Worm (Caenorhabditis elegans): Measurements from ENCODE around the gene lips-11.

The lips-11 gene

DNA sequence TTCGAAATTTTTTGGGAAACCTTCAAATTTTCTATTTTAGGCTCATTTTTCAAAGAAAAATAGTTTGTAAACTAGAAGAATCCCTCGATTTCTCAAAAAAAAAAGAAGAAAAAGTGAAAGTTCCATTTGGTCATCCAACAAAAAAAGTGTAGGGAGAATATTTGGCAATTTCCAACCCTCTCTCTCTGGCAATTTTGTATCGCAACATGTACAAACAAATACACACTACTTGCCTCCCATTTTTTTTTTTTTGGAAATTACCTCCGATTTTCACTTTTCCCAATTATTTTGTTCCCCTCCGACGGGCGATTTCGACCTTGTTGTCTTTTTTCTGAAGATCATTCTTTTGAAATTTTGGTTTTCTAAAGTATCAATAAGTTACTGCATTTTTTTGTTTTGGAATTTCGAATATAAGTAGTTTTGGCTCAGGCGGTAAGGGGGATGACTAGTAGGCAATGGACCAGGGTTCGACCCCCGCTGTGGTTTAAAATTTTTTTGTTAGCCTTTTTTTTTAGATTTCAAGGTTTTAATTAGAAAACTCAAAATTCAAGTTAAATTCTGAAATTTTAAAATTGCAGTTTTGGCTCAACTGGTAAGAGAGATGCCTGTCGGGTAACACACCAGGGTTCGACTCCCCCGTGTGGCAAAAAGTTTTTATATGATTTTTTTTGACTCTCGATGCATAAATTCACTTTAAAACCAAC is 22.1 kb downstream of the lips-11 start (continued):
- TF ChIP-seq dsc-1 (tag; optimal IDR thresholded peaks at IDR 0.05) (no peak), C04F5.9 (tag; optimal IDR thresholded peaks at IDR 0.05) (no peak), lin-35 (GFP tag; optimal IDR thresholded peaks at IDR 0.05) (no peak), hlh-4 (tag; optimal IDR thresholded peaks at IDR 0.05) (no peak), ces-1 (GFP tag; optimal IDR thresholded peaks at IDR 0.05) (no peak), zag-1 (tag; optimal IDR thresholded peaks at IDR 0.05) (no peak), lin-14 (GFP tag; optimal IDR thresholded peaks at IDR 0.05) (peak; percentile 61), mab-9 (GFP tag; IDR thresholded peaks at IDR 0.05) (no peak), C16A3.4 (tag; optimal IDR thresholded peaks at IDR 0.05) (no peak)

DNA sequence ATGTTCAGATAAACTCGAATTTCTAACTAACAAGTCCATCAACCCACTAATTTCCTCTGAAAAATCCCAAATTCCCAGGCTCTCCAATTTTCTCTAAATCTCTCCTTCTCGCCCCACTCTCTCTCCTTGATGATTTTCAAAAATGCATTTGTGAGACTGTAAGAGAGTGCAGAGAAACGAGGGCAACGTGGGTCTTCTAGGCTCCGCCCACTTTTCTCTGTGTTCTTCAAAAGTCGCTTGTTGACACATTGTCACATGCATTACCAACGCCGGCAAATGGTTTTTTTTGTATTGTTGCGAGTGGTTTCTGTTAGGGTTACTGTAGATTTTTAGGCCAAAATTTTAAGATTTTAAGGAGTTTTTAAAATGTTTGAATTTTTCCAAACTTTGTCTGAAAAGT is 24.3 kb downstream of the lips-11 start:
- no peak for TF ChIP-seq nhr-90 (tag; optimal IDR thresholded peaks at IDR 0.05; ENCODE audit: poor library complexity)
- TF ChIP-seq isw-1 (GFP tag; IDR thresholded peaks at IDR 0.05), result no peak
- TF ChIP-seq blmp-1 (tag; optimal IDR thresholded peaks at IDR 0.05), result peak; percentile 20
- TF ChIP-seq zip-4 (GFP tag; optimal IDR thresholded peaks at IDR 0.05), result no peak
- no peak for TF ChIP-seq efl-1 (optimal IDR thresholded peaks at IDR 0.05)
- TF ChIP-seq efl-1 (GFP tag; optimal IDR thresholded peaks at IDR 0.05 in 1 of 2), result peak in 1 of 2 experiments; percentile 62
- no peak for TF ChIP-seq zag-1 (tag; optimal IDR thresholded peaks at IDR 0.05)
- TF ChIP-seq nhr-85 (tag), result peak; percentile 76
- TF ChIP-seq snu-23 (GFP tag; optimal IDR thresholded peaks at IDR 0.05), result peak; percentile 3
- peak; percentile 23 for TF ChIP-seq rnt-1 (tag; optimal IDR thresholded peaks at IDR 0.05)
- no peak for TF ChIP-seq xbp-1 (tag; optimal IDR thresholded peaks at IDR 0.05)
- peak in 1 of 2 experiments; percentile 15 for TF ChIP-seq lsy-2 (tag; optimal IDR thresholded peaks at IDR 0.05)
- no peak for TF ChIP-seq tlp-1 (tag; optimal IDR thresholded peaks at IDR 0.05)
- TF ChIP-seq aly-2 (tag; optimal IDR thresholded peaks at IDR 0.05), result no peak
- TF ChIP-seq mdl-1 (tag; optimal IDR thresholded peaks at IDR 0.05), result peak in 1 of 2 experiments; percentile 64
- no peak for TF ChIP-seq unc-130 (tag; optimal IDR thresholded peaks at IDR 0.05)
- TF ChIP-seq lin-14 (GFP tag; optimal IDR thresholded peaks at IDR 0.05), result peak; percentile 50
- no peak for TF ChIP-seq ama-1 (optimal IDR thresholded peaks at IDR 0.05)
- TF ChIP-seq lin-35 (GFP tag; optimal IDR thresholded peaks at IDR 0.05), result peak in 1 of 2 experiments; percentile 42
- TF ChIP-seq ets-5 (GFP tag; IDR thresholded peaks at IDR 0.05), result no peak
- no peak for TF ChIP-seq fos-1 (tag; optimal IDR thresholded peaks at IDR 0.05)

DNA sequence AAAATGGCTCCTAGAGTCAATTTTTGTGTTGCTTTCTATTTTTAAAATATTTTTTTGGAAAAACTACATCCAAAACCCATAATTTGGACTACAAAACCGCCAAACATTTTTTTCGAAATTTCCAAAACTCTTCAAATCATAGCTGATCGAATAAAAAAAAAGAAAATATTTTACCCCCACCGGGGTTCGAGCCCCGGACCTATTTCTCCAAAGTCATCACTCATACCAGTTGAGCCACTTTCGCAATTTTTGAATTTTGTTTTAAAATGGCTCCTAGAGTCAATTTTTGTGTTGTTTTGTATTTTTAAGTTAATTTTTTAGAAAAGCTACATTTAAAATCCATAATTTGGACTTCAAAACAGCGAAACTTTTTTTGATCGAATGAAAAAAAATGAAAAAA is 25.3 kb downstream of the lips-11 start:
- TF ChIP-seq ces-1 (GFP tag; optimal IDR thresholded peaks at IDR 0.05) (no peak), fkh-10 (GFP tag; optimal IDR thresholded peaks at IDR 0.05) (no peak), ama-1 (optimal IDR thresholded peaks at IDR 0.05) (no peak), lin-35 (GFP tag; optimal IDR thresholded peaks at IDR 0.05) (no peak), ets-5 (GFP tag; IDR thresholded peaks at IDR 0.05) (no peak), mdl-1 (tag; optimal IDR thresholded peaks at IDR 0.05) (no peak), unc-62 (GFP tag; optimal IDR thresholded peaks at IDR 0.05) (no peak), elt-3 (tag; optimal IDR thresholded peaks at IDR 0.05) (no peak), lin-13 (GFP tag; optimal IDR thresholded peaks at IDR 0.05) (no peak), ceh-90 (tag; optimal IDR thresholded peaks at IDR 0.05) (no peak)

ce11 chrII:1084899-1085298 is 25.9 kb downstream of the lips-11 start:
- no peak for TF ChIP-seq Y116A8C.19 (tag; optimal IDR thresholded peaks at IDR 0.05; ENCODE audit: borderline replicate concordance)
- peak; percentile 61 for TF ChIP-seq nhr-20 (tag; optimal IDR thresholded peaks at IDR 0.05)
- peak; percentile 63 to 65 for TF ChIP-seq efl-1 (optimal IDR thresholded peaks at IDR 0.05)
- TF ChIP-seq efl-1 (GFP tag; optimal IDR thresholded peaks at IDR 0.05 in 1 of 2), result peak in 1 of 2 experiments; percentile 36
- TF ChIP-seq lsy-2 (tag; optimal IDR thresholded peaks at IDR 0.05), result peak; percentile 68 to 73
- TF ChIP-seq rnt-1 (tag; optimal IDR thresholded peaks at IDR 0.05), result peak; percentile 77
- no peak for TF ChIP-seq efl-3 (GFP tag; optimal IDR thresholded peaks at IDR 0.05)
- no peak for TF ChIP-seq lir-3 (tag; optimal IDR thresholded peaks at IDR 0.05; ENCODE audit: poor library complexity)
- peak; percentile 65 for TF ChIP-seq nhr-47 (tag; optimal IDR thresholded peaks at IDR 0.05)
- TF ChIP-seq mdl-1 (tag; optimal IDR thresholded peaks at IDR 0.05), result peak in 1 of 2 experiments; percentile 43
- TF ChIP-seq sptf-1 (tag; optimal IDR thresholded peaks at IDR 0.05), result no peak
- peak; percentile 30 for TF ChIP-seq fkh-4 (tag; optimal IDR thresholded peaks at IDR 0.05; ENCODE audit: borderline replicate concordance)
- no peak for TF ChIP-seq grh-1 (GFP tag; IDR thresholded peaks at IDR 0.05)
- no peak for TF ChIP-seq tlp-1 (tag; optimal IDR thresholded peaks at IDR 0.05)
- no peak for TF ChIP-seq nhr-28 (tag; optimal IDR thresholded peaks at IDR 0.05)
- TF ChIP-seq unc-62 (GFP tag; optimal IDR thresholded peaks at IDR 0.05), result no peak
- TF ChIP-seq unc-30 (tag; optimal IDR thresholded peaks at IDR 0.05), result no peak
- TF ChIP-seq fkh-10 (GFP tag; optimal IDR thresholded peaks at IDR 0.05), result no peak
- TF ChIP-seq fkh-8 (tag; optimal IDR thresholded peaks at IDR 0.05), result peak; percentile 46
- no peak for TF ChIP-seq nhr-76 (tag; optimal IDR thresholded peaks at IDR 0.05)
- no peak for TF ChIP-seq sox-4 (tag; optimal IDR thresholded peaks at IDR 0.05)
- peak; percentile 61 for TF ChIP-seq mef-2 (tag; optimal IDR thresholded peaks at IDR 0.05)
- TF ChIP-seq skn-1 (tag; optimal IDR thresholded peaks at IDR 0.05), result peak; percentile 82

Data from whole organism, L1 larva.